Fruit fly (Drosophila melanogaster) Kc167 (cell line): Measurements from ENCODE around the gene Cyp4ae1.

Source experiments
- Myc ChIP-seq: fragments of >200 bp; optimal IDR thresholded peaks from 2 replicates; lab custom pipeline; 2017; ENCODE audit warnings: missing external identifiers
- Sin3A ChIP-seq: fragments of >200 bp; optimal IDR thresholded peaks from 2 replicates; lab custom pipeline; 2018; ENCODE audit warnings: missing external identifiers
- h ChIP-seq: fragments of >200 bp; optimal IDR thresholded peaks from 3 replicates; lab custom pipeline; 2018; ENCODE audit warnings: missing external identifiers
- insv ChIP-seq: fragments of >200 bp; optimal IDR thresholded peaks from 3 replicates; lab custom pipeline; 2018; ENCODE audit warnings: missing external identifiers
- psq ChIP-seq: fragments of >200 bp; optimal IDR thresholded peaks from 2 replicates; lab custom pipeline; 2017; ENCODE audit warnings: missing external identifiers
- ttk ChIP-seq: sonication (Bioruptor generic); optimal IDR thresholded peaks from 2 replicates; lab custom pipeline; 2017; ENCODE audit warnings: missing external identifiers

The Cyp4ae1 gene

DNA sequence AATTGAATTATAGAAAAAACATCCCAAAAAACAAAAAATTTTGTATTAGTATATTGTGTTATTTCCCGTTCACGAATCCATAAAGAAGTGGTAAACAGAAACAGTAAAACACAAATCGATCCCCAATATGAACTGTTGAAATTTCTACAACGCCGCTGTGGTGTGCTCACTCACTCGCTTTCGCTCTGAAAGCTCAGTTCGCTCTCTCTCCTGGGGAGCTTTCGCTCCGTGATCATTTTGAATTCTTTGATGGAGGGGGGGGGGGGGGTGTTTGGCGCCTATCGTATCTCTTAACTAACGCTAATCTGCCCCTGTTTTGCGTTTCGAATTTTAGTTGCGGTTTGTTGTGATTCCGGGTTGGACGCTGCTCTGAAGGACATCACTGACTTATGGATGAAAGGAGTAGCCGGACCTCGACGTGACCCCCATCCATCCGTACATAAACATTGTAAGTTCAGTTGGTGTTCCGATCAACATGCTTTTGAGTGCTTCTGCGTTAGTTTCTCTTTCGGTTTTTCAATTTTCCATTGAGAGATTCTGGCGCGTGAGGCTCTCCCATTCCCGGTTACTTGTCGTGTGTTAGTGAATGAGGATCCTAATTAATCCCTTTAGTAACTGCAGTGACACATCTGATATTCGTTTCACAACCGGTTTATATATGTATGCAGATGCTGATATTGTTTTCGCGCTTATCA is 37.5 kb upstream of the Cyp4ae1 start, which contains the start of gene D2hgdh:
D2hgdh (plus strand) TSS at position 331 of the 695 bp plus-strand sequence.
- TF ChIP-seq Sin3A (lab: Kevin White, UChicago) (no peak), Myc (lab: Kevin White, UChicago) (no peak), psq (no peak), ttk (lab: Kevin White, UChicago) (no peak), h (lab: Kevin White, UChicago) (no peak), insv (lab: Kevin White, UChicago) (no peak)

DNA sequence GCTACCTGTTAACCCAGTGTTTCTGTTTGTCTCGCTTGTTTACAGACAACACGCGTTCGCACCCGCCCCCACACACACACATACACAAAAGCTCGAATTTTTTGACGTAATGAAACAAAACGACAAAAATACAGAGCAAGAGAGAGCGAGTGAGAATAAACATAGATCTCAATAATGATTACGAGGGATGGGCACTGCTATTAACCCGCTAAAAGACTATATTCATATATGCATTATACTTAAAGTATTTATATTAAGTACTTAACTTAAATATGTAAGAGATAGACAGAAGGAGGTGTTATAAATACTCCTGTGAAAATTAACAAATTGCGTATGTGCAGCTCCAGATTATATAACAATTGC is 37.0 kb upstream of the Cyp4ae1 start:
- TF ChIP-seq psq = no peak
- no peak for TF ChIP-seq Sin3A (lab: Kevin White, UChicago)
- no peak for TF ChIP-seq ttk (lab: Kevin White, UChicago)
- TF ChIP-seq h (lab: Kevin White, UChicago) = no peak
- TF ChIP-seq insv (lab: Kevin White, UChicago) = no peak
- no peak for TF ChIP-seq Myc (lab: Kevin White, UChicago)

DNA sequence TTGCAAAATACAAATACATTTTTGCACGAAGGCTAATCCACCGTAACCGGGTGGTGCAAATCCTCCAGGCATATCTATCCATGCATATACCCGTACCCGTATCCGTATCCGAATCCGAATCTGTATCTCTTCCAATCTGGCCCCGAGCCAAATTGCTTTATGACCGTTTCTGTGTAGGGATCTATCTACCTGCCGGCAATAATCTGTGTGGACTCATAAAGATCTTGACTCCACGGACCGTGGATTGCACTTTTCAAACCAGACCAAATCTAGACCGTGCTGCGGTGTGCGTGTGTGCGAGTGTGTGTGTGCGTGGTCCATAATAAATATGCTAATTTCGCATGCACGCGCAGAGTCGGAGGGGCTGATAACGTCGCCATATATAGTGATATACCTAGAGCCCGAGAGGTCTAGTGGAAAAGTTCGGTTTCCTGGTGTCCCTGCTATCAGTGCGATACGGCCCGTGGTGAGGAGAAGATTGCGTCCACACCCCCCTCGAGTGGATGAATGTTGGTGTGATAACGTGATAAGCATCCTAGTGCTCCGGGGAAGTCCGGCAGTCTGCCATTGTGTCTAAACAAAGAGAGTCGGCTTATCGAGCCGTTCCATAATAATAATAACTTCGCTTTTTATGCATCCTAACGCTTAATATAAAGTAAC is 36.4 kb upstream of the Cyp4ae1 start:
- TF ChIP-seq Myc (lab: Kevin White, UChicago) = no peak
- no peak for TF ChIP-seq h (lab: Kevin White, UChicago)
- TF ChIP-seq ttk (lab: Kevin White, UChicago) = no peak
- TF ChIP-seq Sin3A (lab: Kevin White, UChicago) = no peak
- TF ChIP-seq psq = no peak
- no peak for TF ChIP-seq insv (lab: Kevin White, UChicago)

DNA sequence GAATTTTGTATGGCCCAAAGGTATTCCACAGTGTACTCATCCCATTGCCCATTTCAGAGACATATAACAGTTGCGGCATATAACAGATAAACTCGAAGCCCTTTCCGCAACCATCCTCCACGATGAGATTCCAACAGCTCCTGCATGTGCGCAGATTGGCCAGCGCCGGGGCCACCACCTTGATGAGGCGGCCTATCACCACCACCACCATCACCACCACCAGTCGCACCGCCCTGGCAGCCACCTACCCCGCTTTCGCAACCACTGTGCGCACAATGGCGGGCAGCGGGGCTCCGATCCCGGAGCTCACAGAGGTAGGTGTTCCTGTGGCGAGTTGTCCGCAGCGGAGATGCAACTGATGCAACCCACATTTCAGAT is 35.9 kb upstream of the Cyp4ae1 start:
- no peak for TF ChIP-seq psq

DNA sequence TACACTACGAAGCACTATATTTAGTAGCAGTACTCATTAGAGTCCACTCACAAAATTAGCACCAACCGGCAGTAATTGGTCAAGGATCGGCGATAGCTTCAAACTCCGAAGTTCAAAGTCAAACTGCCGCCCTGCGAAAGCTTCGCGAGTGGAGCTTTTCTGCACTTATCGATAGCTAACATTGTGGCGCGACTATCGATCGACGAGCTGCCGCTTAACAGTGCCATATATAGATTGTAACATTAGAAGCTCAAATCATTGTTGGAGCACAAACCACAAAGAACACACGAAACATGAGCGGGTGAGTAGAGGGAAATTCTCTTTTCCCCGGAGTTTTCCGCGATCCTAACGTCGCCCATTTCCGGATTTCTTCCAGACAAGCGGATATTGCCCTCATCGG is 33.7 kb upstream of the Cyp4ae1 start, which contains the start of gene Pgd:
Pgd (plus strand) TSS at position 23 of the 400 bp plus-strand sequence.
- no peak for TF ChIP-seq insv (lab: Kevin White, UChicago)
- TF ChIP-seq Sin3A (lab: Kevin White, UChicago) = no peak
- no peak for TF ChIP-seq ttk (lab: Kevin White, UChicago)
- TF ChIP-seq psq = no peak
- no peak for TF ChIP-seq Myc (lab: Kevin White, UChicago)
- TF ChIP-seq h (lab: Kevin White, UChicago) = no peak

DNA sequence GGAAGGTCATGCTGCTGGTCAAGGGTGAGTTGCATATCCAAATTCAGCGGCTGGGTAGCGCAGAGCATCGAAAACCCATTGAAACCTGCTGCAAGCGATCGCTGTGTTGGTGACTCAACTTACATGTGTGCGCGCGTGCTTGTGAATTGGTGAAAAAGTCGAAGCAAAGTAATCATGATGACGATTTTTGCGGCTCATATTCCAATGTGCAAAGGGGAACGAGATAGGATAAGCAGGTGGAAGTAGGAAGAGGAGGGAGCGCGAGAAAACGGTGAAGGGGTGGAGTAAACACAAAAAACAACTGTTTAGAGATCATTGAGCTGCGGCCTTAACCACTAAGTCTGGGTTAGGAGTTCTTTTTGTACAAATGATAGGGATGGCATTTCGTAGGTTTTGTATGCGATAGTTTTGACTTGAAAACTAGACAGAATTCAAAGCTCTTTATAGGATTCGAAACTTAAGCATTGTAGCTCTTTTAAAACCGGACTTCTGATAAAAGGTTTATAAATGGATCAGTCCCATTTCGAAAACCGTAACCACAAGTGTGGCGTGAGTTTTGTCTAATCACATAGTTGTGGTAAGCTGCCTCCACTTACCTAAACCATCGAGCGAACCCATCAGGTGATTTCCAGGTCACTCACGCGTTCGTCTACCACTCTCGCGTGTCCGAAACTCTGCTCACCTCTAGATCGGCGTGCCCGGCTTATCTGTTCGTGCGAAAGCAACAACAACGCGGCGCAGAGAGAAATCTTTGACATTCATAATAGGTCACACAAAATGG is 32.9 kb upstream of the Cyp4ae1 start:
- TF ChIP-seq Myc (lab: Kevin White, UChicago) = no peak
- no peak for TF ChIP-seq insv (lab: Kevin White, UChicago)
- no peak for TF ChIP-seq psq
- no peak for TF ChIP-seq h (lab: Kevin White, UChicago)
- TF ChIP-seq Sin3A (lab: Kevin White, UChicago) = no peak
- no peak for TF ChIP-seq ttk (lab: Kevin White, UChicago)

DNA sequence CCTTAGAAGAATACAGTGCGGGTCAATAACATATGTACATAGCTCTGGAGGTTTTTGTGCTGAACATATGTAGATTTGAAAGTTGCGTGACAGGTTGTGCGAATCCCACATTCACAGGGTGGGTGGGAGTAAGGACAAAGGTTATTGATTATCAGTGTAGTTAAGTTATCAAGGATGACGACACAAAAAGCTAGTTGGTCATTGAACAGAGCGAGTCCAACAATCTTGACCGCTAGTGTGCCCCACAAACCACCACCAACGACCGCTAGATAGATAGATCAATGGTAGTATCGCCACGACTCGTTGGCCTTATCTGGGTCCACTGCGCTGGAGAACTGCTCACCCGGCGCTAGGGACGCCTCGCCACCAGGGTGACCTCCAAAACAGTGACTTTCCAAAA is 32.2 kb upstream of the Cyp4ae1 start:
- TF ChIP-seq ttk (lab: Kevin White, UChicago) (no peak), Sin3A (lab: Kevin White, UChicago) (no peak), psq (no peak), Myc (lab: Kevin White, UChicago) (no peak), h (lab: Kevin White, UChicago) (no peak), insv (lab: Kevin White, UChicago) (no peak)

DNA sequence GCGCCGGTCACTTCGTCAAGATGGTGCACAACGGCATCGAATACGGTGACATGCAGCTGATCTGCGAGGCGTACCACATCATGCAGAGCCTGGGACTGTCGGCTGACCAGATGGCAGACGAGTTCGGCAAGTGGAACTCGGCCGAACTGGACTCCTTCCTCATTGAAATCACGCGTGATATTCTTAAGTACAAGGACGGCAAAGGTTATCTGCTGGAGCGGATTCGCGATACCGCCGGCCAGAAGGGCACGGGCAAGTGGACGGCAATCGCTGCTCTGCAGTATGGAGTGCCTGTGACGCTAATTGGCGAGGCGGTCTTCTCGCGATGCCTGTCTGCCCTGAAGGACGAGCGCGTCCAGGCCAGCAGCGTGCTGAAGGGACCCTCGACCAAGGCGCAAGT is 31.3 kb upstream of the Cyp4ae1 start:
- TF ChIP-seq Myc (lab: Kevin White, UChicago) (no peak), ttk (lab: Kevin White, UChicago) (no peak), Sin3A (lab: Kevin White, UChicago) (no peak), psq (no peak), insv (lab: Kevin White, UChicago) (no peak), h (lab: Kevin White, UChicago) (no peak)

DNA sequence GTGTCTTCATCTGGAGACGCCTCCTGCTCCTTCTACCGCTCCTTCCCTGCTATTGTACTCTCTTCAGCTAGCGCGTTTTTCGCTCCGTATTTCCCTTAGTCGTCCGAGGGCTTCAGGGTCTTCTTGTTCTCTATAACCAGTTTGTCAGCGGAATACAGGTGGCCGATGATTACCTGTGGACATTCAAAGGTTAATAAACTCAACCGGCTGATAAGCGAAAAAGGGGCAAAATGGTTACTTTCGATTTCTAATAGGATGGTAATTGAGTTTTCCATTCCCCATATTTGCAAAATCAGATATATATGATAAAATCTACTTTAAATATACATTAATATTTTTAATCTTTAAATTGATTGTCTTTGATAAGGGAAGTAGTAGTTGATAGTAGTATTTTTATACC is 30.1 kb upstream of the Cyp4ae1 start:
- TF ChIP-seq psq (no peak), insv (lab: Kevin White, UChicago) (no peak), Myc (lab: Kevin White, UChicago) (no peak)

DNA sequence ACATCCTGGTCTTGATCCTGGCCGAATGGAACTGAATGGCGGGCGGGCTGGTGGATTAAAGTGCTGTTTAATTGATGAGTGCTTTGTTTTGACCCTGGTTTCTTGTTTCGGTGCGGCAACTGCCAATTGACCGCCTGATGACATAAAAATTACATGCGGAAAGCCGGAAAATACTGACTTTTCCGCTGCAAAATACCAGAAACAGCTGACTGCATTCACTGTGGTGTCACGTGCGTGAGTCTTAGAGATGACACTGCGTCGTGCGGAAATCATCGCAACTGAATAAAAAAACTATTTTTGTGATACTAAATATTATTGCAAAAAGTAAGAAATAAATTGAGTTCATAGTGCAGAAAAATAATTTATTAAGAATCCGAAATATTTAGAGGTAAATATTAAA is 29.3 kb upstream of the Cyp4ae1 start, which contains the start of gene bcn92:
bcn92 (minus strand) TSS at position 170 of the 400 bp plus-strand sequence.
- TF ChIP-seq ttk (lab: Kevin White, UChicago) (no peak), h (lab: Kevin White, UChicago) (no peak), psq (no peak), insv (lab: Kevin White, UChicago) (no peak), Myc (lab: Kevin White, UChicago) (no peak), Sin3A (lab: Kevin White, UChicago) (no peak)

DNA sequence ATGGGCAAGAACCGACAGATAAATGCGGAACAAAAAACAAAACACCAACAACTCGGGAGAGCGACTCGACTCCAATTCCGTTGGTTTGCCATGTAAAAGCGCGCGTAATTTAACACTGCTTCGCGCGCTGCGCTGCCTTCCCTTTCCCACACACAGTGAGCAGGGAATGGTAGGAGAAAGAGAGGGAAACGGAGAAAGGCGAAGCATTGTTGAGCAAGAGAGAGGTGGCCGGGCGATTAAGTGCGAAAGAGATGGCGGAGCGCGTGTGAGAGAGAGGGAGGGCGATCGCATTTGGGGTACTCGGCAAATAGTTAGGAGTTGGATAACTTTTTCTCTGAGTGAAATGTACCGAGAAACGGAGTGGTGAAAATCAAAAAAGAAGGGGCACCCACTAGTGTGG is 22.9 kb upstream of the Cyp4ae1 start:
- TF ChIP-seq insv (lab: Kevin White, UChicago) = peak; percentile 88
- TF ChIP-seq Myc (lab: Kevin White, UChicago) = no peak
- no peak for TF ChIP-seq ttk (lab: Kevin White, UChicago)
- TF ChIP-seq h (lab: Kevin White, UChicago) = peak; percentile 74
- TF ChIP-seq psq = no peak
- no peak for TF ChIP-seq Sin3A (lab: Kevin White, UChicago)
